Fruit fly (Drosophila melanogaster): Measurements from ENCODE around the gene CG17816.

Gene CG17816

dm6 chr3R:7907311-7907710, 20.8 kb upstream of the CG17816 start, which contains the start of the genes Taf7 and EMC1 (continued):
- TF ChIP-seq achi (GFP tag; optimal IDR thresholded peaks at IDR 0.05) = no peak
- no peak for TF ChIP-seq CG11902 (GFP tag; optimal IDR thresholded peaks at IDR 0.05)
- TF ChIP-seq fd85E (GFP tag; optimal IDR thresholded peaks at IDR 0.05) = no peak
- TF ChIP-seq pdm3 (GFP tag; optimal IDR thresholded peaks at IDR 0.05) = no peak
- TF ChIP-seq acj6 (GFP tag; optimal IDR thresholded peaks at IDR 0.05) = no peak
- no peak for TF ChIP-seq CG6808 (GFP tag; optimal IDR thresholded peaks at IDR 0.05)
- no peak for TF ChIP-seq Hr4 (GFP tag; optimal IDR thresholded peaks at IDR 0.05)
- peak; percentile 34 for TF ChIP-seq cyc (GFP tag; optimal IDR thresholded peaks at IDR 0.05)
- peak; percentile 58 for TF ChIP-seq lz (GFP tag; optimal IDR thresholded peaks at IDR 0.05)
- TF ChIP-seq CG34406 (GFP tag; optimal IDR thresholded peaks at IDR 0.05) = no peak
- TF ChIP-seq CG16779 (tag; optimal IDR thresholded peaks at IDR 0.05) = no peak
- peak; percentile 42 for TF ChIP-seq esn (GFP tag; optimal IDR thresholded peaks at IDR 0.05)
- peak; percentile 42 for TF ChIP-seq CG3032 (tag; optimal IDR thresholded peaks at IDR 0.05)

- TF ChIP-seq pdm3 (GFP tag; optimal IDR thresholded peaks at IDR 0.05) = no peak
- TF ChIP-seq dac (GFP tag; optimal IDR thresholded peaks at IDR 0.05) = no peak
- TF ChIP-seq cyc (GFP tag; optimal IDR thresholded peaks at IDR 0.05) = no peak
- TF ChIP-seq CG11294 (GFP tag; IDR thresholded peaks at IDR 0.05) = no peak
- TF ChIP-seq Smox (GFP tag; optimal IDR thresholded peaks at IDR 0.05) = no peak
- TF ChIP-seq CG10631 (GFP tag; optimal IDR thresholded peaks at IDR 0.05) = no peak
- no peak for TF ChIP-seq Sox14 (GFP tag; optimal IDR thresholded peaks at IDR 0.05)
- no peak for TF ChIP-seq OdsH (GFP tag; optimal IDR thresholded peaks at IDR 0.05)
- TF ChIP-seq CG11762 (GFP tag; optimal IDR thresholded peaks at IDR 0.05; ENCODE audit: insufficient read depth) = no peak
- TF ChIP-seq fd59A (GFP tag; optimal IDR thresholded peaks at IDR 0.05) = no peak
- no peak for TF ChIP-seq CG6163 (GFP tag; IDR thresholded peaks at IDR 0.05)
- TF ChIP-seq CG31627 (GFP tag; optimal IDR thresholded peaks at IDR 0.05) = no peak
- no peak for TF ChIP-seq fkh (GFP tag; optimal IDR thresholded peaks at IDR 0.05)
- no peak for TF ChIP-seq svp (GFP tag)
- no peak for TF ChIP-seq spab (GFP tag; optimal IDR thresholded peaks at IDR 0.05)
- no peak for TF ChIP-seq Hr4 (GFP tag; optimal IDR thresholded peaks at IDR 0.05)
- no peak for TF ChIP-seq Ets21C (GFP tag; optimal IDR thresholded peaks at IDR 0.05)
- no peak for TF ChIP-seq CG6792 (GFP tag; optimal IDR thresholded peaks at IDR 0.05)
- no peak for TF ChIP-seq CG16779 (tag; optimal IDR thresholded peaks at IDR 0.05)
- no peak for TF ChIP-seq net (GFP tag; optimal IDR thresholded peaks at IDR 0.05)
These were observed 15.9 kb upstream of the CG17816 start, which contains the start of gene mRpS9 for dm6 chr3R:7902313-7902872. Gene mRpS9 (minus strand): TSS chr3R:7902667.

- TF ChIP-seq svp (GFP tag) (no peak), ss (GFP tag; optimal IDR thresholded peaks at IDR 0.05) (no peak), dac (GFP tag; optimal IDR thresholded peaks at IDR 0.05) (no peak), Smox (GFP tag; optimal IDR thresholded peaks at IDR 0.05) (no peak), Lpt (GFP tag; optimal IDR thresholded peaks at IDR 0.05) (no peak), Eip78C (GFP tag) (no peak), CG3032 (tag; optimal IDR thresholded peaks at IDR 0.05) (no peak), Hr4 (GFP tag; optimal IDR thresholded peaks at IDR 0.05) (no peak)
These were observed 12.7 kb upstream of the CG17816 start for dm6 chr3R:7899277-7899676.

- TF ChIP-seq dsx (GFP tag; optimal IDR thresholded peaks at IDR 0.05; ENCODE audit: poor library complexity, severe bottlenecking) (peak; percentile 96), CG34406 (GFP tag; optimal IDR thresholded peaks at IDR 0.05) (peak; percentile 82), CG10631 (GFP tag; optimal IDR thresholded peaks at IDR 0.05) (peak; percentile 82), Sox102F (GFP tag; optimal IDR thresholded peaks at IDR 0.05) (no peak), Eip75B (GFP tag; optimal IDR thresholded peaks at IDR 0.05) (peak; percentile 90), net (GFP tag; optimal IDR thresholded peaks at IDR 0.05) (peak; percentile 86), topi (GFP tag; optimal IDR thresholded peaks at IDR 0.05) (peak; percentile 49), Smox (GFP tag; optimal IDR thresholded peaks at IDR 0.05) (no peak), dac (GFP tag; optimal IDR thresholded peaks at IDR 0.05) (peak; percentile 84), Hr39 (GFP tag; optimal IDR thresholded peaks at IDR 0.05) (no peak), Sox14 (GFP tag; optimal IDR thresholded peaks at IDR 0.05) (no peak), acj6 (GFP tag; optimal IDR thresholded peaks at IDR 0.05) (peak; percentile 75), CG6163 (GFP tag; IDR thresholded peaks at IDR 0.05) (peak; percentile 95), CG6276 (GFP tag; optimal IDR thresholded peaks at IDR 0.05) (no peak), Eip93F (GFP tag; optimal IDR thresholded peaks at IDR 0.05) (no peak), svp (GFP tag) (no peak), CG11762 (GFP tag; optimal IDR thresholded peaks at IDR 0.05; ENCODE audit: insufficient read depth) (peak; percentile 88), CG3032 (tag; optimal IDR thresholded peaks at IDR 0.05) (peak; percentile 87), esn (GFP tag; optimal IDR thresholded peaks at IDR 0.05) (peak; percentile 36), achi (GFP tag; optimal IDR thresholded peaks at IDR 0.05) (peak; percentile 85), CG32006 (GFP tag; optimal IDR thresholded peaks at IDR 0.05) (peak; percentile 92), CG1621 (tag; optimal IDR thresholded peaks at IDR 0.05) (peak; percentile 83), Lpt (GFP tag; optimal IDR thresholded peaks at IDR 0.05) (peak; percentile 94), CG9139 (GFP tag; optimal IDR thresholded peaks at IDR 0.05) (no peak), CG8119 (GFP tag; IDR thresholded peaks at IDR 0.05) (peak; percentile 96), CG8632 (GFP tag; optimal IDR thresholded peaks at IDR 0.05) (peak; percentile 83)
These were observed 8.9 kb upstream of the CG17816 start for dm6 chr3R:7895457-7895856.
